Worm (Caenorhabditis elegans): ENCODE measurements around the gene nhr-10.

nhr-10 gene

DNA sequence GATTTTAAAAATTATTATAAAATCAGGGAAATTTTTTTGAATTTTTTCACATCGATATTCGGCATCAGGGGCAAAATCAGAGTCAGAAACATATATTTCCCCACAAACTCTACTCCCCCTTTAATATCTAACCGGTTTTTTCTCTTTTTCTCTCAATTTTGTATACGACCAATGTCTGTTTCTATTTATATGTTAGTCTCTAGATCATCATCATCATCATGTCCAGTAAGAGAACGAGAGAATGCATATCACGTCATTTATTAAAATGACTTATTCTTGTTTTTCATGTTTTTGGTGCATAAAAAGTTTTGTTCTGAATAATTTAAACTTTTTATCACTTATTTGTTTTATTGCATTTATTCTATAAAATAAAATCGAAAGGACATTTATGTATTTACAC is 37.3 kb upstream of the nhr-10 start (continued):
- TF ChIP-seq alr-1 (tag; optimal IDR thresholded peaks at IDR 0.05; ENCODE audit: borderline replicate concordance) (no peak), hpl-2 (GFP tag; optimal IDR thresholded peaks at IDR 0.05) (no peak), nhr-19 (GFP tag; conservative IDR thresholded peaks at IDR 0.05) (peak; percentile 26; the same call in 1 of the 2 replicates), C04F5.9 (tag; optimal IDR thresholded peaks at IDR 0.05) (no peak), mdl-1 (tag; optimal IDR thresholded peaks at IDR 0.05) (no peak), lin-14 (GFP tag; optimal IDR thresholded peaks at IDR 0.05) (peak; percentile 51), ceh-90 (tag; optimal IDR thresholded peaks at IDR 0.05) (no peak)

DNA sequence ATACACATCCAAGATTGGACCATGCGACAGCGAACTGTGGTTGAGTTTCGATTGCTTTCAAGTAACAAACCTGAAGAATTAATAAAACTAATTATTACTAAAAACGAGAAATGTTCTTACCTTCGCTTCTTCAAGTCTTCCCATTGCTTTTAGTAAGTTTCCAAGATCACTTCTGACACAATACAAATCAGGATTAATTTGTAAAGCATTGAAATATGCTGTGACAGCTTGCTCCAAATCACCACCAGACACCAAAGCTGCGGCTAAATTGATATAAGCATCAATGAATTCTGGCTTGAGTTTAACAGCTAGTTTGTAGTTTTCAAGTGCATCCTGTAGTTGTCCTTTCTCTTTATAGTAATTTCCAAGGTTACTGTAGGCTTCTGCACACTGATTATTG is 34.9 kb upstream of the nhr-10 start:
- no peak for TF ChIP-seq sptf-1 (tag; optimal IDR thresholded peaks at IDR 0.05)
- TF ChIP-seq blmp-1 (tag; optimal IDR thresholded peaks at IDR 0.05): no peak
- TF ChIP-seq pqm-1 (tag; optimal IDR thresholded peaks at IDR 0.05): no peak
- no peak for TF ChIP-seq dpl-1 (GFP tag; optimal IDR thresholded peaks at IDR 0.05)
- TF ChIP-seq ama-1 (optimal IDR thresholded peaks at IDR 0.05): no peak
- no peak for TF ChIP-seq alr-1 (tag; optimal IDR thresholded peaks at IDR 0.05; ENCODE audit: borderline replicate concordance)
- TF ChIP-seq Y116A8C.19 (tag; optimal IDR thresholded peaks at IDR 0.05; ENCODE audit: borderline replicate concordance): no peak
- TF ChIP-seq mef-2 (tag; optimal IDR thresholded peaks at IDR 0.05): no peak
- TF ChIP-seq mdl-1 (tag; optimal IDR thresholded peaks at IDR 0.05): no peak

DNA sequence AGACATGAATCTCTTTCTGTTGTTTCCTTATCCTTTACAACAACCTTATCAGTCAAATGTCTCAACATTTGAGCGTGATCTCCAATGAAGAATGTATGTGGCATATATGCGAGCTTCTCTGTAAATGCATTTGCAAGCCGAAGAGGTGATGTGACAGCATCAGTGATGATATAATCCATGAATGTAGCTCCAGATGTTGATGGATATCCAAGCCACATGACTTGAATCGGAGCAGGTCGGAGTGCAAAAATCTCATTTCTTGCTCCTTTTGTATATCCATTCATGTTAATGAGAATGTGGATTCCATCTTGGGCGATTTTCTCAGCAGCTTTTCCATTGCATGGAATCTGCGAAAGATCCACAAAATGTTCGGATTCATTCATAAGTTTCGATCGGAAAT is 33.0 kb upstream of the nhr-10 start:
- no peak for TF ChIP-seq efl-1 (optimal IDR thresholded peaks at IDR 0.05)
- peak in 1 of 2 experiments; percentile 86 for TF ChIP-seq efl-1 (GFP tag; optimal IDR thresholded peaks at IDR 0.05 in 1 of 2)
- no peak for TF ChIP-seq ceh-88 (GFP tag; IDR thresholded peaks at IDR 0.05)

- no peak for TF ChIP-seq sup-37 (GFP tag; optimal IDR thresholded peaks at IDR 0.05)
- no peak for TF ChIP-seq lin-35 (GFP tag; optimal IDR thresholded peaks at IDR 0.05)
- no peak for TF ChIP-seq tlp-1 (tag; optimal IDR thresholded peaks at IDR 0.05)
- no peak for TF ChIP-seq ztf-11 (tag; optimal IDR thresholded peaks at IDR 0.05)
- no peak for TF ChIP-seq pag-3 (tag; optimal IDR thresholded peaks at IDR 0.05; ENCODE audit: borderline replicate concordance, insufficient read depth)
- no peak for TF ChIP-seq unc-130 (tag; optimal IDR thresholded peaks at IDR 0.05)
- TF ChIP-seq mdl-1 (tag; optimal IDR thresholded peaks at IDR 0.05): no peak
Measured at ce11 chrIII:7146341-7146740, 31.1 kb upstream of the nhr-10 start.

DNA sequence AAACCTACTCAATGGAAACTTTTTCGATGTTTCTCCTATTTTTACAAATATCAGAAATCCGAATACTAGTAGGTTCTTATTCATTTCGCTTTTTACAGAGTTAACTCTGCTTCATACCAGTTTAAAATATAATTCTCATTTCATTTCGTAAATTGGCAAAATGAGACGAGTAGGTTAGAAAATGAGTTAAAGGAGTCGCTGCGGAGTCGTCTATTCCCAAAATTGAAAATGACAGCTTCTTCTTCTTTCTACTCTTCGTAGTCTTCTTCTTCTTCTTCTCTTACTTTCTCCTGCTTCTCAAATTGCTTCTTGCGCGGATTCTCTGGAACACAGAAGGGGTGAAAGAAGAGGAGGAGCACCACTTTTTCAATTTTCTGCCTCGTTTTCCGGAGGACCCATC is 29.5 kb upstream of the nhr-10 start, which contains the start of gene glr-2:
TSS of gene glr-2 (minus strand) at position 211 of the 400 bp plus-strand sequence.
- peak; percentile 35 for TF ChIP-seq lin-14 (GFP tag; optimal IDR thresholded peaks at IDR 0.05)
- no peak for TF ChIP-seq elt-2 (tag; optimal IDR thresholded peaks at IDR 0.05)
- peak; percentile 13 for TF ChIP-seq ceh-8 (GFP tag; optimal IDR thresholded peaks at IDR 0.05)

- TF ChIP-seq sptf-1 (tag; optimal IDR thresholded peaks at IDR 0.05) (no peak), swsn-7 (tag; optimal IDR thresholded peaks at IDR 0.05) (peak; percentile 56), nhr-19 (GFP tag; conservative IDR thresholded peaks at IDR 0.05) (peak; percentile 67), ama-1 (optimal IDR thresholded peaks at IDR 0.05) (peak; percentile 42), F16B12.6 (tag; optimal IDR thresholded peaks at IDR 0.05) (no peak), sox-4 (tag; optimal IDR thresholded peaks at IDR 0.05) (no peak), pqm-1 (tag; optimal IDR thresholded peaks at IDR 0.05) (no peak), ces-1 (GFP tag; optimal IDR thresholded peaks at IDR 0.05) (no peak), alr-1 (tag; optimal IDR thresholded peaks at IDR 0.05; ENCODE audit: borderline replicate concordance) (no peak), nhr-237 (tag; optimal IDR thresholded peaks at IDR 0.05) (no peak), lin-35 (GFP tag; optimal IDR thresholded peaks at IDR 0.05) (no peak), nhr-12 (tag; optimal IDR thresholded peaks at IDR 0.05) (no peak), rnt-1 (tag; optimal IDR thresholded peaks at IDR 0.05) (peak; percentile 33), snpc-4 (tag; optimal IDR thresholded peaks at IDR 0.05) (peak; percentile 96), ceh-90 (tag; optimal IDR thresholded peaks at IDR 0.05) (no peak), tbx-2 (tag; optimal IDR thresholded peaks at IDR 0.05) (no peak), dsc-1 (tag; optimal IDR thresholded peaks at IDR 0.05) (peak; percentile 33), C04F5.9 (tag; optimal IDR thresholded peaks at IDR 0.05) (no peak), fkh-4 (tag; optimal IDR thresholded peaks at IDR 0.05; ENCODE audit: borderline replicate concordance) (no peak), nhr-28 (tag; optimal IDR thresholded peaks at IDR 0.05) (no peak), nhr-84 (tag; optimal IDR thresholded peaks at IDR 0.05) (no peak), lin-14 (GFP tag; optimal IDR thresholded peaks at IDR 0.05) (peak; percentile 35), lir-3 (tag; optimal IDR thresholded peaks at IDR 0.05; ENCODE audit: poor library complexity) (no peak), pax-3 (tag; optimal IDR thresholded peaks at IDR 0.05) (no peak), mdl-1 (tag; optimal IDR thresholded peaks at IDR 0.05) (no peak), nhr-71 (tag; optimal IDR thresholded peaks at IDR 0.05) (peak; percentile 68), lin-39 (tag; optimal IDR thresholded peaks at IDR 0.05) (peak; percentile 17), mef-2 (tag; optimal IDR thresholded peaks at IDR 0.05) (no peak)
Measured at ce11 chrIII:7142172-7142601, 26.9 kb upstream of the nhr-10 start.
